Fruit fly (Drosophila melanogaster) S2 (cell line): ENCODE results near the gene CG31055.

Experiments used
- CG8478 ChIP-seq: fragments of >200 bp; optimal IDR thresholded peaks from 2 replicates; lab custom pipeline; 2018
- CTCF ChIP-seq, 2 experiments: fragments of >200 bp; optimal IDR thresholded peaks; 2 replicates each; lab custom pipeline; 2018

DNA sequence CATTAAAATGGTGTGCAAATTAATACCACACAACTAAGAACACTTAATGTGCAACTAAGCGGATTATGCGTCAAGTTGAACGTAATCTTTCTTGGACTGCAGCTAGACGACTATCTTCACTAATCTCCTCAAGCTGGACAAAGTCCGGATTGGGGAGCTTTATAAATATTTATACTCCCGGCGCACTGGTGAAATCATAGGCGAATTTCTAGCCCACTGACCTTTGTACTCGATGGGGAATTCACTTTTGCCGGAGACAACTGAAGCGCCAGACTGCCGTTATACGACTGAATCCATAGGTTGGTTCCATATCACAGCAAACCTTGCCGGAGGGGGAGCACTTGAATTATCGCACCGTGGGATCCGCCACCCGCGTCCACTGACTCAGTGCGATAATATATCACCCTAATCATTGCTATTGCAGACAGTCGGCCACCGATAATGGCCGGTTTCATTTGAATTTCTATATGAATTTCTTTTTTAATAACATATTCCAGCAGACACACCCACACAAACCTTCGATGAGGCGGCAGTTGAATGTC is 18.2 kb upstream of the CG31055 start:
- no peak for TF ChIP-seq CTCF (optimal IDR thresholded peaks at IDR 0.05; lab: Kevin White, UChicago)
- TF ChIP-seq CG8478 = no peak
